Worm (Caenorhabditis elegans) whole organism, L2 larva: ENCODE results near the gene F35A5.1.

Source experiments
- C34F6.9 ChIP-seq: fragments of 150-350 bp; optimal IDR thresholded peaks from 2 replicates; lab custom pipeline; 2014; ENCODE audit warnings: missing biosample characterization, missing genetic modification characterization
- F13H6.1 ChIP-seq: sonication (generic microtip); optimal IDR thresholded peaks from 2 replicates; lab custom pipeline; 2016; ENCODE audit warnings: missing genetic modification characterization, missing compliant biosample characterization
- Y55F3AM.14 ChIP-seq: fragments of 200-800 bp; sonication (Bioruptor generic); optimal IDR thresholded peaks from 2 replicates; lab custom pipeline; 2018; ENCODE audit warnings: mild to moderate bottlenecking, missing genetic modification characterization, missing compliant biosample characterization
- ZK546.5 ChIP-seq: sonication (generic microtip); optimal IDR thresholded peaks from 2 replicates; lab custom pipeline; 2017; ENCODE audit warnings: missing biosample characterization, missing genetic modification characterization
- alr-1 ChIP-seq: fragments of 150-350 bp; optimal IDR thresholded peaks from 2 replicates; lab custom pipeline; 2014; ENCODE audit warnings: missing biosample characterization, missing genetic modification characterization
- aly-2 ChIP-seq: fragments of 150-350 bp; optimal IDR thresholded peaks from 2 replicates; lab custom pipeline; 2014; ENCODE audit warnings: missing biosample characterization, missing genetic modification characterization
- blmp-1 ChIP-seq: sonication (generic microtip); optimal IDR thresholded peaks from 2 replicates; lab custom pipeline; 2017; ENCODE audit warnings: missing genetic modification characterization, mild to moderate bottlenecking, missing compliant biosample characterization, antibody characterized with exemption, moderate library complexity; ENCODE audit not compliant: insufficient read depth
- ceh-16 ChIP-seq: fragments of 150-350 bp; optimal IDR thresholded peaks from 2 replicates; lab custom pipeline; 2014; ENCODE audit warnings: missing biosample characterization, missing genetic modification characterization
- crh-2 ChIP-seq: sonication (generic microtip); optimal IDR thresholded peaks from 2 replicates; lab custom pipeline; 2017; ENCODE audit warnings: missing biosample characterization, missing genetic modification characterization
- fos-1 ChIP-seq: fragments of 150-350 bp; optimal IDR thresholded peaks from 2 replicates; lab custom pipeline; 2014; ENCODE audit warnings: missing biosample characterization, missing genetic modification characterization
- gmeb-1 ChIP-seq: fragments of 150-350 bp; optimal IDR thresholded peaks from 2 replicates; lab custom pipeline; 2014; ENCODE audit warnings: missing biosample characterization, missing genetic modification characterization
- lin-11 ChIP-seq: fragments of 150-350 bp; sonication (generic microtip); optimal IDR thresholded peaks from 2 replicates; lab custom pipeline; 2014; ENCODE audit warnings: missing biosample characterization, missing genetic modification characterization, inconsistent platforms, mixed read lengths
- lin-13 ChIP-seq: fragments of 150-350 bp; optimal IDR thresholded peaks from 2 replicates; lab custom pipeline; 2014; ENCODE audit warnings: missing biosample characterization, missing genetic modification reagents, missing genetic modification characterization
- lsy-2 ChIP-seq, 2 experiments: fragments of 150-350 bp in 1 of 2; sonication (generic microtip) in 1 of 2; optimal IDR thresholded peaks; 2 replicates each; lab custom pipeline; 2014 to 2017; ENCODE audit warnings: missing biosample characterization in 2 of 2, missing genetic modification characterization in 2 of 2
- nhr-10 ChIP-seq: sonication (generic microtip); optimal IDR thresholded peaks from 2 replicates; lab custom pipeline; 2017; ENCODE audit warnings: missing biosample characterization, missing genetic modification characterization
- nhr-12 ChIP-seq: fragments of 150-350 bp; optimal IDR thresholded peaks from 2 replicates; lab custom pipeline; 2014; ENCODE audit warnings: missing biosample characterization, missing genetic modification characterization
- nhr-129 ChIP-seq: fragments of 150-350 bp; optimal IDR thresholded peaks from 2 replicates; lab custom pipeline; 2014; ENCODE audit warnings: missing biosample characterization, missing genetic modification characterization
- nhr-21 ChIP-seq: fragments of 150-350 bp; optimal IDR thresholded peaks from 2 replicates; lab custom pipeline; 2014; ENCODE audit warnings: missing biosample characterization, missing genetic modification characterization
- nhr-237 ChIP-seq: fragments of 150-350 bp; optimal IDR thresholded peaks from 2 replicates; lab custom pipeline; 2014; ENCODE audit warnings: missing biosample characterization, missing genetic modification characterization
- nhr-25 ChIP-seq: fragments of 150-350 bp; sonication (generic microtip); optimal IDR thresholded peaks from 3 replicates; lab custom pipeline; 2014; ENCODE audit warnings: missing biosample characterization, missing genetic modification characterization
- nhr-6 ChIP-seq: fragments of 150-350 bp; optimal IDR thresholded peaks from 2 replicates; lab custom pipeline; 2014; ENCODE audit warnings: missing biosample characterization, missing genetic modification characterization
- sem-4 ChIP-seq: fragments of 150-350 bp; optimal IDR thresholded peaks from 2 replicates; lab custom pipeline; 2014; ENCODE audit warnings: missing biosample characterization, missing genetic modification reagents, missing genetic modification characterization
- sma-3 ChIP-seq: sonication (generic microtip); optimal IDR thresholded peaks from 2 replicates; lab custom pipeline; 2016; ENCODE audit warnings: missing genetic modification reagents, missing genetic modification characterization, missing compliant biosample characterization
- snpc-4 ChIP-seq: fragments of 150-350 bp; optimal IDR thresholded peaks from 2 replicates; lab custom pipeline; 2014; ENCODE audit warnings: missing biosample characterization, missing genetic modification characterization
- unc-39 ChIP-seq: fragments of 150-350 bp; optimal IDR thresholded peaks from 2 replicates; lab custom pipeline; 2014; ENCODE audit warnings: missing biosample characterization, missing genetic modification characterization
- unc-55 ChIP-seq: fragments of 150-350 bp; sonication (generic microtip); optimal IDR thresholded peaks from 3 replicates; lab custom pipeline; 2014; ENCODE audit warnings: missing biosample characterization, missing genetic modification reagents, missing genetic modification characterization
- unc-62 ChIP-seq: fragments of 150-350 bp; optimal IDR thresholded peaks from 2 replicates; lab custom pipeline; 2014; ENCODE audit warnings: missing biosample characterization, missing genetic modification reagents, missing genetic modification characterization
- zag-1 ChIP-seq: fragments of 150-350 bp; optimal IDR thresholded peaks from 2 replicates; lab custom pipeline; 2014; ENCODE audit warnings: missing biosample characterization, missing genetic modification characterization
- ztf-1 ChIP-seq: fragments of 200-800 bp; sonication (Bioruptor generic); conservative IDR thresholded peaks from 2 replicates; pipeline ENCODE4 v1.3.6; 2022; ENCODE audit warnings: missing genetic modification characterization, missing compliant biosample characterization
- ztf-11 ChIP-seq: sonication (generic microtip); optimal IDR thresholded peaks from 2 replicates; lab custom pipeline; 2017; ENCODE audit warnings: missing biosample characterization, missing genetic modification characterization
- ztf-4 ChIP-seq: fragments of 150-350 bp; optimal IDR thresholded peaks from 2 replicates; lab custom pipeline; 2014; ENCODE audit warnings: missing biosample characterization, missing genetic modification characterization

F35A5.1 gene

DNA sequence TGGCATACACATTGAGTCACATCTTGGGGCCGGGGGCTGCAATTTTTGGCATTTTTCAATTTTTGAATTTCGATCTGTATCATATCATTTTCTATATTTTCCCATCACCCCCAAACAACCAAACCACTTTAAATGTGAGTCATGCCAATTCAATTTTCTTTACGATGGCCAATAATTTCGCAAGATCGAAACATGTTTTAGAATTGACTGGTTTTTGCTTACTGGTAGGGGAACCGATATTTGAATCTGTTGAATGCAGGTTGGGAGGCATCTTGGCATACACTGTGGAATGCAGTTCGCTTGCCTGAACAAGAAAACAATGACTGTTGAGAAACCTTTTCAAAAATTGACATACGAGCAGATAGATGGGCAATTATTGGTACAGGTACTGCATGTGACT lies 16.2 kb upstream of the F35A5.1 start:
- TF ChIP-seq alr-1 (no peak), zag-1 (tag; lab: Kevin White, UChicago) (no peak), sem-4 (tag; lab: Kevin White, UChicago) (no peak), C34F6.9 (tag; lab: Kevin White, UChicago) (no peak), snpc-4 (no peak), Y55F3AM.14 (GFP tag; lab: Kevin White, UChicago) (no peak), ztf-11 (tag; lab: Kevin White, UChicago) (no peak), fos-1 (tag; lab: Kevin White, UChicago) (no peak), crh-2 (tag; lab: Kevin White, UChicago) (no peak), unc-62 (GFP tag; lab: Kevin White, UChicago) (no peak)

DNA sequence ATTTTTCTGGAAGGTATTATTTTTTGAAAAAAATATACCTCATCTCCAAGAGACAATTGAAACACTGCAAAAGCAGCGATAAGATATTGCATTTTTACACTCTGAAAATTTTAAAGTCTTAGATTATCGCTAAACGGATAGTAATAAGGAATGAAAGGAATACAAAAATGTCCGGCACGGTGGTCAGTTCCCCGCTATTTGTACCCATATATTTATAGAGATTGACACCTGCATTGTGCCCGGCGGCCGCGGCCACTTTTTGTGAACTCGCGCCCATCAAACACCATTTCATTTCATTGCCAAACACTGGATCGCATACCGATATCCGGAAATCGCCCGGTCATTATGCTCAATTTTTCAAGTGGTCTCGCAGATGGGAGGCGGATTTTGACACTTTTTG lies 14.6 kb upstream of the F35A5.1 start, which contains the start of gene idpp-5:
Gene idpp-5, minus strand, starts transcription at position 101 of the 400 bp plus-strand sequence.
- TF ChIP-seq ztf-4 (tag; lab: Kevin White, UChicago) (no peak), nhr-10 (tag; lab: Kevin White, UChicago) (no peak), lin-11 (tag; lab: Kevin White, UChicago) (no peak), ZK546.5 (tag; lab: Kevin White, UChicago) (no peak), fos-1 (tag; lab: Kevin White, UChicago) (no peak), unc-62 (GFP tag; lab: Kevin White, UChicago) (no peak), ceh-16 (tag; lab: Kevin White, UChicago) (no peak)

DNA sequence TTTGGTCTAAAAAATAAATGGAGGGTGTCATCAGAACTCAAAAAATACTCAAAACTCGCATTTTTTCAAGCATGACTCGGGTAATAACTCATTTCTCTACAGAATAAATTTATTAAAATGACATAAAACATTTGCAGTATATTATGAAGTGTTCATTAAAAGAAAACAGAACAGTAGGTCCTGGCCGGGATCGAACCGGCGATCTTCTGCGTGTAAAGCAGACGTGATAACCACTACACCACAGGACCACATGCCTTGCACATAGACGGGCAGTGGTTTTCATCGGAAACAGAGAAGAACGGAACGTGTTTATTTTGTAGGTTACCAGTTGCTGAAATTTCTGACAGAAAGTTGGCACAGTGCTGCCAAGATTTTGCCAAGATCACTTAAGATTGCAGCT lies 13.9 kb upstream of the F35A5.1 start:
- peak; percentile 37 for TF ChIP-seq sma-3 (GFP tag; lab: Kevin White, UChicago)
- TF ChIP-seq alr-1 = no peak
- no peak for TF ChIP-seq zag-1 (tag; lab: Kevin White, UChicago)
- TF ChIP-seq sem-4 (tag; lab: Kevin White, UChicago) = no peak
- no peak for TF ChIP-seq crh-2 (tag; lab: Kevin White, UChicago)
- TF ChIP-seq nhr-12 (tag; lab: Kevin White, UChicago) = no peak
- TF ChIP-seq aly-2 = no peak
- peak; percentile 14 for TF ChIP-seq fos-1 (tag; lab: Kevin White, UChicago)
- no peak for TF ChIP-seq lin-11 (tag; lab: Kevin White, UChicago)
- TF ChIP-seq gmeb-1 = no peak
- TF ChIP-seq lin-13 (GFP tag; lab: Kevin White, UChicago) = no peak
- TF ChIP-seq ztf-1 (GFP tag; lab: Robert Waterston, UW) = no peak
- no peak for TF ChIP-seq ztf-4 (tag; lab: Kevin White, UChicago)
- TF ChIP-seq nhr-25 (tag; lab: Kevin White, UChicago) = no peak
- no peak for TF ChIP-seq ztf-11 (tag; lab: Kevin White, UChicago)
- no peak for TF ChIP-seq F13H6.1 (tag; lab: Kevin White, UChicago)

DNA sequence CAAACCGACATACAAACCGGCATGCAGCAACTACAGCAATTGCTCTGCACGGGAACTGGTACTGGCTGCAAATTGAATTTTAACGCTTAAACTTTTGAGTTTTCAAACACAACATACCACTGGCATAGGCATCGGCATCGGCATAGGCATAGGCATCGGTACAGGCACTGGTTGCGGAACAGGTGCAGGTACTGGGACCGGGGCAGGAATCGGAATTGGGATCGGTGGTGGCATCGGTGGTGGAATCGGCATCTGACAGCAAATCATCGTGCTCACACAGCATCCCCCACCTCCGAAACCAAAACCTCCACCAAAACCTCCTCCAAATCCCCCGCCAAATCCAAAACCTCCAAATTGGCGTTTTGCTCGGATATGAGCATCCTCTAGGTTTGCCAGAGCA lies 13.1 kb upstream of the F35A5.1 start:
- TF ChIP-seq nhr-237 (no peak), nhr-6 (no peak), nhr-21 (no peak), unc-62 (GFP tag; lab: Kevin White, UChicago) (no peak), unc-55 (GFP tag; lab: Kevin White, UChicago) (no peak), ztf-11 (tag; lab: Kevin White, UChicago) (no peak), alr-1 (no peak), nhr-12 (tag; lab: Kevin White, UChicago) (no peak), Y55F3AM.14 (GFP tag; lab: Kevin White, UChicago) (no peak), ZK546.5 (tag; lab: Kevin White, UChicago) (no peak), ztf-4 (tag; lab: Kevin White, UChicago) (no peak), lin-13 (GFP tag; lab: Kevin White, UChicago) (no peak), lsy-2 (tag; optimal IDR thresholded peaks at IDR 0.05; lab: Kevin White, UChicago) (no peak), unc-39 (tag; lab: Kevin White, UChicago) (no peak), nhr-129 (tag; lab: Kevin White, UChicago) (no peak), blmp-1 (tag; lab: Kevin White, UChicago) (no peak)

DNA sequence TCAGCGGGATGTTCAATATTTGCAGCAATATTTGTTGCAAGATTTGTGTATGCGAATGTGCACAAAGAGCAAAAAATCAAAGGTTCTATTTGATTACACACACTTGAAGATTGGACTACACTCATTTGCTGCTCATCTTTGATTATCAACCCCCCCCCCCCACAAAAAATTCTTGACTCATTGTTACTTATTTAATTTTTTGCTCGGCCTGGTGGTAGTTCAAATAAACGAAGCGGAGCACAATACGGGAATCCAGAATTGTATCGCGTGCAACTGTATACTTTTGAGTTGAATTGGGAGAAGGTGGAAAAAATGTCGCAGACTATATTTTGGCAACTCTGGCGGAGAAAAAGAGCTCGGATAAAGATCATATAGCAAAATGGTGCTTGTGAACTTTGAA lies 11.6 kb upstream of the F35A5.1 start, which contains the start of gene F35A5.5:
Gene F35A5.5, minus strand, starts transcription at position 101 of the 400 bp plus-strand sequence.
- no peak for TF ChIP-seq lin-13 (GFP tag; lab: Kevin White, UChicago)
- TF ChIP-seq snpc-4 = no peak
- TF ChIP-seq Y55F3AM.14 (GFP tag; lab: Kevin White, UChicago) = no peak
- TF ChIP-seq, all 48 proteins: peak for 0
